Worm (Caenorhabditis elegans): ENCODE measurements around the gene T21D12.7.

ce11 chrIV:325640-326039 is 34.4 kb upstream of the T21D12.7 start:
- TF ChIP-seq ztf-11 (tag; optimal IDR thresholded peaks at IDR 0.05): no peak
- TF ChIP-seq mab-5 (tag; optimal IDR thresholded peaks at IDR 0.05): no peak
- TF ChIP-seq R02D3.7 (tag; optimal IDR thresholded peaks at IDR 0.05): no peak
- TF ChIP-seq nhr-23 (tag; optimal IDR thresholded peaks at IDR 0.05): no peak
- no peak for TF ChIP-seq unc-62 (GFP tag; optimal IDR thresholded peaks at IDR 0.05)
- TF ChIP-seq skn-1 (tag; optimal IDR thresholded peaks at IDR 0.05): no peak
- no peak for TF ChIP-seq ama-1 (optimal IDR thresholded peaks at IDR 0.05)
- no peak for TF ChIP-seq dmd-4 (tag; optimal IDR thresholded peaks at IDR 0.05)
- no peak for TF ChIP-seq lin-39 (tag; optimal IDR thresholded peaks at IDR 0.05)
- TF ChIP-seq nhr-77 (tag; optimal IDR thresholded peaks at IDR 0.05): no peak
- TF ChIP-seq egl-27 (tag; optimal IDR thresholded peaks at IDR 0.05): no peak
- TF ChIP-seq snpc-4 (tag; optimal IDR thresholded peaks at IDR 0.05): no peak
